Fruit fly (Drosophila melanogaster): ENCODE data around the gene CG5177.
A peak's percentile ranks its signal among the peaks of the same experiment; 100 is the strongest.

Gene CG5177

dm6 chr2L:7452093-7452492 lies 47.1 kb downstream of the CG5177 start:
- TF ChIP-seq D1 (tag; optimal IDR thresholded peaks at IDR 0.05), result peak; percentile 1
- no peak for TF ChIP-seq CG14655 (GFP tag; optimal IDR thresholded peaks at IDR 0.05)

- TF ChIP-seq CG14655 (GFP tag; optimal IDR thresholded peaks at IDR 0.05), result no peak
Measured at dm6 chr2L:7454112-7454511, 49.1 kb downstream of the CG5177 start, which contains the start of gene Gr28a. Gene Gr28a (minus strand): TSS chr2L:7454212.

Measured in whole organism, pupa.